Fruit fly (Drosophila melanogaster) whole organism, adult: ENCODE results near the gene Fdx2.

Experiments
- CG12768 ChIP-seq: fragments of 200-800 bp; sonication (Bioruptor generic); optimal IDR thresholded peaks from 2 replicates; lab custom pipeline; 2017; ENCODE audit warnings: missing biosample characterization, missing genetic modification characterization, mild to moderate bottlenecking, moderate library complexity, missing genetic modification reagents
- CG33017 ChIP-seq: fragments of 200-800 bp; sonication (Bioruptor generic); optimal IDR thresholded peaks from 2 replicates; lab custom pipeline; 2018; ENCODE audit warnings: missing biosample characterization, mild to moderate bottlenecking, missing genetic modification characterization, moderate library complexity
- CG7045 ChIP-seq: fragments of 200-800 bp; sonication (Bioruptor generic); optimal IDR thresholded peaks from 2 replicates; lab custom pipeline; 2017; ENCODE audit warnings: missing biosample characterization, mild to moderate bottlenecking, missing genetic modification characterization
- kay ChIP-seq: fragments of 200-800 bp; sonication (Bioruptor generic); peaks from one replicate; lab custom pipeline; 2016; ENCODE audit warnings: missing biosample characterization, missing genetic modification characterization, borderline replicate concordance
- ovo ChIP-seq: fragments of 200-800 bp; sonication (Bioruptor generic); optimal IDR thresholded peaks from 2 replicates; lab custom pipeline; 2016; ENCODE audit warnings: missing biosample characterization, missing genetic modification characterization

DNA sequence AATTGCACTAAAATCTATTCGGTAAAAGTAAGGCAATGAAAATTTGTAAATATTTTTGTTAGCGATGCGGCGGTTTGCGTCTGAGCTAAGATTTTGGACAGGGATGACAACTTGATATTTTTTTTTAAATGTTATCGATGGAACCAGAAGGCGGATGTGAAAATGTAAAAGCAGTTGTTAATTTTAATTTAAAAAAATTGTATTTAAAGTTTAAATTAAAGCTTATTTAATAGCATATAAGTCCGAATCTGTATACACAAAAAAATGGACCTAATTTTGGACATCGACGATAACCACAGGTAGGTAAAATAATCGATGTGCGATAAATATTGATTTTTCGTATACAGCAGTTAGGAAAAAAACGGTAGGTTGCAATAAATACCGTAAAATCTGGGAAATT lies 29.9 kb upstream of the Fdx2 start, which contains the start of the genes CG11586 and VhaM9.7-a:
- TF ChIP-seq kay (GFP tag; lab: Kevin White, UChicago) = no peak
- no peak for TF ChIP-seq ovo (GFP tag; lab: Kevin White, UChicago)
- no peak for TF ChIP-seq CG12768
- TF ChIP-seq CG33017 (tag; lab: Kevin White, UChicago) = no peak
- no peak for TF ChIP-seq CG7045 (GFP tag; lab: Kevin White, UChicago)
